Worm (Caenorhabditis elegans): Measurements from ENCODE around the gene trpp-4.

DNA sequence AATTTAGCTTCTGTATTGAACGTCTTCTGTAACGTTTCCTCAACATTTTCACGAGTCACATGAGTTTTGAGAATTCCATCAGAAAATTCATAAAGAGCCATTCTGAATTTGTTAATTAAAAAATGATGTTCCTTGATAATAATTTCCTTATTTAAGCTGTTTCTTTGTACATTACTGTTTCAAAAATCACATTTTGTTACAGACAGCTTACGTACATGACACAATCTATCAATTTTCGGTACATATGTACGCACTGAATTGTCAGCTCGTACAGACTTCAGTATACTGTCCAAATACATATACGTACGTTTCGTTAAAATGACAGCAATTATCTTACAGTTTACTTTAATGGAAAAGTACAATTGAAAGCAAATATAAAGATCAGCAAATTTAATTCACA, 23.7 kb upstream of the trpp-4 start, which contains the start of gene E02C12.19:
- TF ChIP-seq ceh-79 (tag; optimal IDR thresholded peaks at IDR 0.05) (no peak), sptf-2 (GFP tag; optimal IDR thresholded peaks at IDR 0.05) (no peak), rpc-1 (optimal IDR thresholded peaks at IDR 0.05) (no peak), rpc-1 (tag; optimal IDR thresholded peaks at IDR 0.05) (no peak), unc-62 (GFP tag; optimal IDR thresholded peaks at IDR 0.05) (no peak), Y56A3A.18 (GFP tag; IDR thresholded peaks at IDR 0.05) (no peak), ztf-22 (GFP tag; optimal IDR thresholded peaks at IDR 0.05) (no peak), B0019.2 (GFP tag; conservative IDR thresholded peaks at IDR 0.05) (no peak), snpc-4 (GFP tag; optimal IDR thresholded peaks at IDR 0.05) (no peak), snpc-4 (tag; optimal IDR thresholded peaks at IDR 0.05) (no peak), dpl-1 (GFP tag; optimal IDR thresholded peaks at IDR 0.05) (no peak), ceh-58 (GFP tag; IDR thresholded peaks at IDR 0.05) (no peak), Y67H2A.10 (GFP tag; conservative IDR thresholded peaks at IDR 0.05) (no peak), him-1 (tag; optimal IDR thresholded peaks at IDR 0.05) (no peak)
